Worm (Caenorhabditis elegans) whole organism, late embryonic: ENCODE results near the gene asp-18.

Source experiments
- C08G9.2 ChIP-seq: sonication (generic microtip); optimal IDR thresholded peaks from 2 replicates; lab custom pipeline; 2016; ENCODE audit warnings: mild to moderate bottlenecking, missing genetic modification characterization, moderate library complexity, missing compliant biosample characterization
- F13H6.1 ChIP-seq: sonication (generic microtip); optimal IDR thresholded peaks from 2 replicates; lab custom pipeline; 2016; ENCODE audit warnings: missing genetic modification characterization, missing compliant biosample characterization
- Y22D7AL.16 ChIP-seq: sonication (generic microtip); optimal IDR thresholded peaks from 2 replicates; lab custom pipeline; 2016; ENCODE audit warnings: missing genetic modification characterization, missing compliant biosample characterization
- ceh-14 ChIP-seq: sonication (generic microtip); optimal IDR thresholded peaks from 2 replicates; lab custom pipeline; 2016; ENCODE audit warnings: missing genotype, missing genetic modification characterization, missing compliant biosample characterization
- ceh-19 ChIP-seq: fragments of 200-800 bp; sonication (Bioruptor generic); optimal IDR thresholded peaks from 2 replicates; lab custom pipeline; 2018; ENCODE audit warnings: mild to moderate bottlenecking, missing genetic modification characterization, missing compliant biosample characterization
- ceh-2 ChIP-seq: sonication (generic microtip); optimal IDR thresholded peaks from 2 replicates; lab custom pipeline; 2016; ENCODE audit warnings: missing genotype, missing genetic modification characterization, missing compliant biosample characterization
- ceh-24 ChIP-seq: sonication (generic microtip); optimal IDR thresholded peaks from 2 replicates; lab custom pipeline; 2016; ENCODE audit warnings: mild to moderate bottlenecking, missing genetic modification characterization, missing compliant biosample characterization
- ceh-31 ChIP-seq: sonication (generic microtip); optimal IDR thresholded peaks from 2 replicates; lab custom pipeline; 2016; ENCODE audit warnings: missing genetic modification characterization, missing compliant biosample characterization
- ceh-34 ChIP-seq: sonication (generic microtip); optimal IDR thresholded peaks from 2 replicates; lab custom pipeline; 2016; ENCODE audit warnings: mild to moderate bottlenecking, missing genetic modification characterization, missing compliant biosample characterization
- ceh-48 ChIP-seq: sonication (generic microtip); optimal IDR thresholded peaks from 2 replicates; lab custom pipeline; 2016; ENCODE audit warnings: missing genetic modification characterization, inconsistent platforms, missing compliant biosample characterization
- dmd-4 ChIP-seq: sonication (generic microtip); optimal IDR thresholded peaks from 2 replicates; lab custom pipeline; 2016; ENCODE audit warnings: borderline replicate concordance, missing genetic modification characterization, missing compliant biosample characterization
- dve-1 ChIP-seq: sonication (generic microtip); optimal IDR thresholded peaks from 2 replicates; lab custom pipeline; 2017; ENCODE audit warnings: antibody characterized with exemption, mild to moderate bottlenecking, missing genetic modification characterization, missing compliant biosample characterization
- elt-2 ChIP-seq: sonication (generic microtip); optimal IDR thresholded peaks from 2 replicates; lab custom pipeline; 2016; ENCODE audit warnings: missing genetic modification reagents, missing genetic modification characterization, missing compliant biosample characterization
- fkh-10 ChIP-seq: fragments of 150-350 bp; optimal IDR thresholded peaks from 2 replicates; lab custom pipeline; 2014; ENCODE audit warnings: missing biosample characterization, missing genetic modification reagents, missing genetic modification characterization
- gmeb-2 ChIP-seq: sonication (generic microtip); optimal IDR thresholded peaks from 2 replicates; lab custom pipeline; 2016; ENCODE audit warnings: missing genetic modification characterization, inconsistent platforms, missing compliant biosample characterization
- hlh-13 ChIP-seq: fragments of 200-800 bp; sonication (Bioruptor generic); optimal IDR thresholded peaks from 2 replicates; lab custom pipeline; 2018; ENCODE audit warnings: mild to moderate bottlenecking, missing genetic modification characterization, missing compliant biosample characterization
- hlh-30 ChIP-seq: sonication (generic microtip); optimal IDR thresholded peaks from 2 replicates; lab custom pipeline; 2017; ENCODE audit warnings: antibody characterized with exemption, missing genetic modification characterization, missing compliant biosample characterization; ENCODE audit not compliant: insufficient read depth
- hlh-6 ChIP-seq: sonication (generic microtip); optimal IDR thresholded peaks from 2 replicates; lab custom pipeline; 2016; ENCODE audit warnings: missing genotype, missing genetic modification characterization, missing compliant biosample characterization
- hlh-8 ChIP-seq: sonication (generic microtip); optimal IDR thresholded peaks from 2 replicates; lab custom pipeline; 2016; ENCODE audit warnings: missing genotype, missing genetic modification characterization, missing compliant biosample characterization
- mec-3 ChIP-seq: sonication (generic microtip); optimal IDR thresholded peaks from 2 replicates; lab custom pipeline; 2016; ENCODE audit warnings: borderline replicate concordance, missing genetic modification characterization, missing compliant biosample characterization
- nfya-1 ChIP-seq: sonication (generic microtip); optimal IDR thresholded peaks from 2 replicates; lab custom pipeline; 2017; ENCODE audit warnings: missing genetic modification characterization, mild to moderate bottlenecking, missing compliant biosample characterization, antibody characterized with exemption, moderate library complexity
- nhr-11 ChIP-seq: fragments of 150-350 bp; optimal IDR thresholded peaks from 2 replicates; lab custom pipeline; 2014; ENCODE audit warnings: missing biosample characterization, missing genetic modification characterization
- nhr-232 ChIP-seq: sonication (generic microtip); optimal IDR thresholded peaks from 2 replicates; lab custom pipeline; 2016; ENCODE audit warnings: missing genetic modification characterization, missing compliant biosample characterization
- npax-4 ChIP-seq: sonication (generic microtip); optimal IDR thresholded peaks from 2 replicates; lab custom pipeline; 2016; ENCODE audit warnings: missing genetic modification characterization, missing compliant biosample characterization
- odd-2 ChIP-seq: sonication (generic microtip); optimal IDR thresholded peaks from 2 replicates; lab custom pipeline; 2017; ENCODE audit warnings: antibody characterized with exemption, mild to moderate bottlenecking, missing genetic modification characterization, missing compliant biosample characterization
- pag-3 ChIP-seq: sonication (generic microtip); optimal IDR thresholded peaks from 2 replicates; lab custom pipeline; 2016; ENCODE audit warnings: missing compliant biosample characterization, missing genetic modification characterization, borderline replicate concordance
- pax-1 ChIP-seq: fragments of 150-350 bp; optimal IDR thresholded peaks from 2 replicates; lab custom pipeline; 2014; ENCODE audit warnings: missing biosample characterization, missing genetic modification characterization
- pha-2 ChIP-seq: sonication (generic microtip); optimal IDR thresholded peaks from 2 replicates; lab custom pipeline; 2017; ENCODE audit warnings: mild to moderate bottlenecking, missing genetic modification characterization, missing compliant biosample characterization
- ref-2 ChIP-seq: sonication (generic microtip); optimal IDR thresholded peaks from 2 replicates; lab custom pipeline; 2016; ENCODE audit warnings: missing genetic modification characterization, missing compliant biosample characterization
- sdc-2 ChIP-seq: sonication (generic microtip); optimal IDR thresholded peaks from 2 replicates; lab custom pipeline; 2016; ENCODE audit warnings: missing genotype, missing genetic modification characterization, missing compliant biosample characterization
- sox-4 ChIP-seq: sonication (generic microtip); optimal IDR thresholded peaks from 2 replicates; lab custom pipeline; 2017; ENCODE audit warnings: mild to moderate bottlenecking, missing genetic modification characterization, inconsistent platforms, missing compliant biosample characterization
- tbx-7 ChIP-seq: sonication (generic microtip); optimal IDR thresholded peaks from 2 replicates; lab custom pipeline; 2016; ENCODE audit warnings: missing genotype, missing genetic modification characterization, missing compliant biosample characterization
- unc-55 ChIP-seq: sonication (generic microtip); optimal IDR thresholded peaks from 2 replicates; lab custom pipeline; 2017; ENCODE audit warnings: missing biosample characterization, missing genetic modification reagents, missing genetic modification characterization
- ztf-16 ChIP-seq: sonication (generic microtip); optimal IDR thresholded peaks from 2 replicates; lab custom pipeline; 2017; ENCODE audit warnings: missing genetic modification characterization, missing compliant biosample characterization

asp-18 gene

ce11 chrV:18708015-18708414, 23.5 kb downstream of the asp-18 start:
- no peak for TF ChIP-seq ref-2
- no peak for TF ChIP-seq ceh-34
- no peak for TF ChIP-seq tbx-7 (tag; lab: Kevin White, UChicago)
- no peak for TF ChIP-seq pha-2 (tag; lab: Kevin White, UChicago)
- TF ChIP-seq pax-1 (tag; lab: Kevin White, UChicago): no peak
- no peak for TF ChIP-seq unc-55 (GFP tag; lab: Kevin White, UChicago)
- TF ChIP-seq elt-2 (tag; lab: Kevin White, UChicago): no peak
- no peak for TF ChIP-seq dve-1 (tag; lab: Kevin White, UChicago)
- no peak for TF ChIP-seq gmeb-2 (tag; lab: Kevin White, UChicago)
- TF ChIP-seq sdc-2 (tag; lab: Kevin White, UChicago): no peak
- no peak for TF ChIP-seq hlh-8
- no peak for TF ChIP-seq hlh-6 (tag; lab: Kevin White, UChicago)
- no peak for TF ChIP-seq ceh-19
- no peak for TF ChIP-seq odd-2 (tag; lab: Kevin White, UChicago)
- TF ChIP-seq mec-3 (tag; lab: Kevin White, UChicago): no peak
- TF ChIP-seq nfya-1 (tag; lab: Kevin White, UChicago): no peak
- TF ChIP-seq hlh-13 (GFP tag; lab: Kevin White, UChicago): no peak
- no peak for TF ChIP-seq ceh-31 (tag; lab: Kevin White, UChicago)

ce11 chrV:18706063-18706620, 25.3 kb downstream of the asp-18 start, which contains the start of gene Y17D7C.1:
Gene Y17D7C.1, plus strand, starts transcription at chrV:18706570.
- TF ChIP-seq nhr-232: no peak

DNA sequence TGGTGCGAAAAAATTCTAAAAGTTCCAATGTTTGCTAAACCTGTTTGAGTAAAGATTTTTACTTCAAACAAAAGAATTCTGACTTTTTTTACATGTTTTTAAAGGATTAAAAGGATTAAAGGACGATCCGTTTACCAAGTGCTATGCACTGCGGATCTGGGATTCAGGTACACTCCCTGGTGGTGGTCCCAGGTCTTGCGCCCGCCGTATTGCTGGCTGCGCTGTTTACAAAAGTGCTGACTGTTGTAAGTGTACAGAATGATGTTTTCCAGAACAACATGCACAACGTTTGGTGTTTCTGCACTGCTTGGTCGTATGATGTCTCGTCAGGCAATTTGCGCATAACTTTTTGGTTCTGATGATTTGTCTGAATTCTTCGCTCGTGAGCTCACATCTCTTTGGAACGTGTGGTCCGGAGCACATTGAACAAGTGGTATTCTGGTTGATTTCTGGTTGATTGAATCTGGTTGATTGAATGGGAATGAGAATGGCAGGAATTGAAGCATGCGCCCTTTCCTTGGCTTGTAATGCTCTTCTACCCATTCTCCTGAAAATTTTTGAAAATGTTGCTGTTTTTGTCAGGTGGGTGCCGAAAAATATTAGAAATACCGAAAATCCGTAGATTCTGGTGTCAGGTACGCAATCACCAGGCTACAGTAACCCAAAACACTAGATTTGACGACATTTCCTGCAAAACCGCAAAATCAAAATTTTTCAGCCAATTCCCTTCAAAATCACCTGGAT, 26.0 kb downstream of the asp-18 start:
- TF ChIP-seq dmd-4 (tag; lab: Kevin White, UChicago) (peak; percentile 70), ceh-48 (tag; lab: Kevin White, UChicago) (no peak), fkh-10 (GFP tag; lab: Kevin White, UChicago) (peak; percentile 18), hlh-8 (no peak)
- TF ChIP-seq, all 69 proteins: peak for 2

DNA sequence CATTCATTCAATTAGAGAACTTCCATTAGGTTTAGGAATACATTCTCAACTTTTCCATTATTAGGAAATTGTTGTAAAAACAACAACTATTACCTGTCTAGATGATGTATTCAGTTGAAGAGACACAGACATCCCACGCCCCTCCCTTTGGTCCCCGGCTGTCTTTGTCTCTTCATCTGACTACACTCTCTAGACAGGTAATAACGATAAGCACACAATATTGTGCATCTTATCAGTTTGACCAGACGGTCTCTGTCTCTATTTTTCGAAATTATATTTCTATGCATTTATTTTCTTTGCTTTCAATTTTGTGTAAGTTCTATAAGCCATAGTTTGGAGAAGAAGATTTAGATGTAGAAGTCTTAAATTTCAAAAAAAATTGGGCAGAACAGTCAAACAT, 30.2 kb downstream of the asp-18 start, which contains the start of gene Y69H2.9:
Gene Y69H2.9, plus strand, starts transcription at position 233 of the 400 bp plus-strand sequence.
- TF ChIP-seq dmd-4 (tag; lab: Kevin White, UChicago) (no peak), elt-2 (tag; lab: Kevin White, UChicago) (peak; percentile 91)

- peak; percentile 46 for TF ChIP-seq pag-3 (tag; lab: Kevin White, UChicago)
- TF ChIP-seq ceh-2 (tag; lab: Kevin White, UChicago): no peak
These were observed 32.2 kb downstream of the asp-18 start, which contains the start of gene nhr-241 for ce11 chrV:18699326-18699725. Gene nhr-241, plus strand, starts transcription at chrV:18699451.

DNA sequence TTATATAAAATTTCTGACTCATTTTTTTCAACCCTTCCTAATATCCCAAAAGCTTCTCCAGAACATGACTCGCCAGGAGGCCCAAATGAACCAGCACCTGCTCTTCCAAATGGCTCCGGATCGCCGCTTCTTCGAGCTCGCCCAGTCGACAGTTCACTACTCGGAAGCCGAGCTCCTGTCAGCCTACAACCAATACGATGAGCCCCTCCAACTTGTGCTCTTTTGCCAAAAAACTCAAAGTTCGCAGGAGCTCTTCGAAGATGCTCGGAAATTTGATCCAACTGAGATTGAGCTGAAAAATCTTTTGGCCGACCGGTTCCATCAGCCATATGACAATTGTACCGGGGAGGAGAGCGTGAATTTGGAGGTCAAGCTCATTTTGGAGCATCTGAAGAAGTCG, 36.0 kb downstream of the asp-18 start:
- no peak for TF ChIP-seq hlh-6 (tag; lab: Kevin White, UChicago)
- no peak for TF ChIP-seq nhr-232
- no peak for TF ChIP-seq npax-4 (tag; lab: Kevin White, UChicago)
- TF ChIP-seq sox-4 (tag; lab: Kevin White, UChicago): no peak
- TF ChIP-seq ceh-2 (tag; lab: Kevin White, UChicago): no peak
- no peak for TF ChIP-seq F13H6.1 (tag; lab: Kevin White, UChicago)
- TF ChIP-seq sdc-2 (tag; lab: Kevin White, UChicago): no peak
- no peak for TF ChIP-seq odd-2 (tag; lab: Kevin White, UChicago)
- TF ChIP-seq nhr-11: no peak
- TF ChIP-seq C08G9.2: no peak
- TF ChIP-seq ztf-16 (tag; lab: Kevin White, UChicago): no peak
- TF ChIP-seq Y22D7AL.16 (tag; lab: Kevin White, UChicago): no peak
- no peak for TF ChIP-seq dmd-4 (tag; lab: Kevin White, UChicago)
- no peak for TF ChIP-seq hlh-30 (tag; lab: Kevin White, UChicago)
- TF ChIP-seq tbx-7 (tag; lab: Kevin White, UChicago): no peak
- TF ChIP-seq ceh-14 (tag; lab: Kevin White, UChicago): no peak
- TF ChIP-seq ceh-24 (tag; lab: Kevin White, UChicago): no peak
